Fruit fly (Drosophila melanogaster): ENCODE measurements around the gene CG12355.

The CG12355 gene

dm6 chr3L:15523806-15524346 is 28.5 kb upstream of the CG12355 start, which contains the start of gene CG7945 (continued):
- peak; percentile 99 for TF ChIP-seq E2f2 (GFP tag; IDR thresholded peaks at IDR 0.05)
- no peak for TF ChIP-seq peb (GFP tag; IDR thresholded peaks at IDR 0.05)
- peak; percentile 10 for TF ChIP-seq CoRest (tag; optimal IDR thresholded peaks at IDR 0.05)
- peak; percentile 24 for TF ChIP-seq Nf-YC (tag; optimal IDR thresholded peaks at IDR 0.05)
- no peak for TF ChIP-seq CG32772 (GFP tag; IDR thresholded peaks at IDR 0.05)
- TF ChIP-seq Scr (GFP tag; IDR thresholded peaks at IDR 0.05; ENCODE audit: partially characterized antibody), result peak; percentile 61
- TF ChIP-seq CG2120 (GFP tag; optimal IDR thresholded peaks at IDR 0.05), result no peak
- TF ChIP-seq B-H2 (GFP tag; optimal IDR thresholded peaks at IDR 0.05), result peak; percentile 22
- TF ChIP-seq hkb (optimal IDR thresholded peaks at IDR 0.05), result no peak
- TF ChIP-seq hkb (GFP tag; IDR thresholded peaks at IDR 0.05), result no peak
- peak; percentile 78 for TF ChIP-seq HLH4C (GFP tag; IDR thresholded peaks at IDR 0.05; ENCODE audit: partially characterized antibody)
- TF ChIP-seq pfk (GFP tag; optimal IDR thresholded peaks at IDR 0.05), result no peak
- peak; percentile 85 for TF ChIP-seq CG2116 (GFP tag; optimal IDR thresholded peaks at IDR 0.05)
- peak; percentile 54; the same call in 1 of the 2 replicates for TF ChIP-seq tna (GFP tag; IDR thresholded peaks at IDR 0.05; ENCODE audit: partially characterized antibody)
- peak; percentile 60 for TF ChIP-seq Sry-δ (GFP tag; optimal IDR thresholded peaks at IDR 0.05)
- no peak for TF ChIP-seq CG1792 (GFP tag; optimal IDR thresholded peaks at IDR 0.05)
- TF ChIP-seq hbn (GFP tag; IDR thresholded peaks at IDR 0.05; ENCODE audit: partially characterized antibody), result peak; percentile 63
- peak; percentile 53 for TF ChIP-seq CG15601 (tag; optimal IDR thresholded peaks at IDR 0.05)
- no peak for TF ChIP-seq vvl (GFP tag; IDR thresholded peaks at IDR 0.05)
- peak in 1 of 3 experiments; percentile 49 for TF ChIP-seq Stat92E (GFP tag; optimal IDR thresholded peaks at IDR 0.05)
- no peak for TF ChIP-seq CG2199 (GFP tag; IDR thresholded peaks at IDR 0.05)
- no peak for TF ChIP-seq CG15269 (tag; optimal IDR thresholded peaks at IDR 0.05)
- TF ChIP-seq cato (GFP tag; optimal IDR thresholded peaks at IDR 0.05; ENCODE audit: borderline replicate concordance), result no peak
- no peak for TF ChIP-seq CG8944 (GFP tag; optimal IDR thresholded peaks at IDR 0.05)
- peak in 1 of 2 experiments; percentile 12 for TF ChIP-seq tll (GFP tag; optimal IDR thresholded peaks at IDR 0.05)
- TF ChIP-seq CG17829 (tag; optimal IDR thresholded peaks at IDR 0.05), result peak; percentile 43
- no peak for TF ChIP-seq maf-S (GFP tag; optimal IDR thresholded peaks at IDR 0.05)
- TF ChIP-seq eve (GFP tag; optimal IDR thresholded peaks at IDR 0.05), result peak in 1 of 2 experiments; percentile 79
- peak; percentile 34 for TF ChIP-seq Lhr (GFP tag; optimal IDR thresholded peaks at IDR 0.05)
- TF ChIP-seq Oli (tag; optimal IDR thresholded peaks at IDR 0.05), result no peak
- TF ChIP-seq CG14710 (tag; optimal IDR thresholded peaks at IDR 0.05), result peak; percentile 100
- peak; percentile 66 for TF ChIP-seq CG4617 (GFP tag; optimal IDR thresholded peaks at IDR 0.05; ENCODE audit: borderline replicate concordance)
- TF ChIP-seq CG9797 (GFP tag; optimal IDR thresholded peaks at IDR 0.05), result peak; percentile 70
- TF ChIP-seq sna (GFP tag; IDR thresholded peaks at IDR 0.05; ENCODE audit: partially characterized antibody), result 0 out of 2 replicates have a peak, but pooled peaks have one; percentile 35
- TF ChIP-seq CG15514 (GFP tag; optimal IDR thresholded peaks at IDR 0.05), result peak; percentile 51
- peak; percentile 68; the same call in 3 of the 4 replicates for TF ChIP-seq Dll (GFP tag; IDR thresholded peaks at IDR 0.05; ENCODE audit: partially characterized antibody)
- peak; percentile 72 for TF ChIP-seq CG34224 (GFP tag; IDR thresholded peaks at IDR 0.05; ENCODE audit: partially characterized antibody)
- TF ChIP-seq sug (tag; optimal IDR thresholded peaks at IDR 0.05), result peak; percentile 38
- TF ChIP-seq Hr39 (optimal IDR thresholded peaks at IDR 0.05), result no peak
- TF ChIP-seq chinmo (GFP tag; IDR thresholded peaks at IDR 0.05; ENCODE audit: partially characterized antibody), result 0 out of 4 replicates have a peak, but pooled peaks have one; percentile 54
- peak; percentile 23 for TF ChIP-seq CG7987 (GFP tag; optimal IDR thresholded peaks at IDR 0.05)
- peak; percentile 72 for TF ChIP-seq YL-1 (GFP tag; optimal IDR thresholded peaks at IDR 0.05)
- peak; percentile 17 for TF ChIP-seq CG17568 (GFP tag; optimal IDR thresholded peaks at IDR 0.05)
- 0 out of 3 replicates have a peak, but pooled peaks have one; percentile 28 for TF ChIP-seq mld (GFP tag; IDR thresholded peaks at IDR 0.05; ENCODE audit: partially characterized antibody)
- TF ChIP-seq nerfin-2 (GFP tag; IDR thresholded peaks at IDR 0.05; ENCODE audit: partially characterized antibody), result peak; percentile 73; the same call in 1 of the 2 replicates
- TF ChIP-seq unc-4 (GFP tag; IDR thresholded peaks at IDR 0.05; ENCODE audit: partially characterized antibody), result peak; percentile 69
- peak; percentile 84 for TF ChIP-seq gfzf (GFP tag; optimal IDR thresholded peaks at IDR 0.05)
